Fruit fly (Drosophila melanogaster) whole organism, embryonic: Measurements from ENCODE around the gene Ptp36E.

Experiments
- ATbp ChIP-seq: fragments of 200-800 bp; sonication (Bioruptor generic); optimal IDR thresholded peaks from 2 replicates; lab custom pipeline; 2017; ENCODE audit warnings: missing biosample characterization, mild to moderate bottlenecking, missing genetic modification characterization, missing genetic modification reagents
- Atf6 ChIP-seq: fragments of 200-800 bp; sonication (Bioruptor generic); IDR thresholded peaks from 2 replicates; pipeline ENCODE4 v1.3.6; 2022; ENCODE audit warnings: missing biosample characterization, missing genetic modification characterization
- CG10147 ChIP-seq: fragments of 200-800 bp; sonication (Bioruptor generic); optimal IDR thresholded peaks from 2 replicates; lab custom pipeline; 2019; ENCODE audit warnings: missing biosample characterization, mild to moderate bottlenecking, missing genetic modification characterization, moderate library complexity
- CG10321 ChIP-seq: fragments of 200-800 bp; sonication (Bioruptor generic); IDR thresholded peaks from 2 replicates; pipeline ENCODE4 v1.3.6; 2022; ENCODE audit warnings: missing biosample characterization, missing genetic modification characterization
- CG10543 ChIP-seq: fragments of 200-800 bp; sonication (Bioruptor generic); optimal IDR thresholded peaks from 3 replicates; lab custom pipeline; 2017; ENCODE audit warnings: missing biosample characterization, mild to moderate bottlenecking, missing genetic modification characterization, moderate library complexity
- CG11398 ChIP-seq: fragments of 200-800 bp; sonication (Bioruptor generic); optimal IDR thresholded peaks from 2 replicates; lab custom pipeline; 2016; ENCODE audit warnings: missing biosample characterization, missing genetic modification characterization
- CG11456 ChIP-seq: fragments of 200-800 bp; sonication (Bioruptor generic); IDR thresholded peaks from 3 replicates; pipeline ENCODE4 v1.3.6; 2022; ENCODE audit warnings: missing biosample characterization, missing genetic modification characterization
- CG11695 ChIP-seq: fragments of 200-800 bp; sonication (Bioruptor generic); IDR thresholded peaks from 3 replicates; pipeline ENCODE4 v1.3.6; 2022; ENCODE audit warnings: missing biosample characterization, missing genetic modification characterization
- CG12104 ChIP-seq: fragments of 200-800 bp; sonication (Bioruptor generic); optimal IDR thresholded peaks from 3 replicates; lab custom pipeline; 2016; ENCODE audit warnings: missing biosample characterization, missing genetic modification characterization
- CG13894 ChIP-seq: fragments of 200-800 bp; sonication (Bioruptor generic); optimal IDR thresholded peaks from 3 replicates; lab custom pipeline; 2018; ENCODE audit warnings: missing biosample characterization, mild to moderate bottlenecking, missing genetic modification characterization, moderate library complexity
- CG15479 ChIP-seq: fragments of 200-800 bp; sonication (Bioruptor generic); optimal IDR thresholded peaks from 3 replicates; lab custom pipeline; 2019; ENCODE audit warnings: missing biosample characterization, mild to moderate bottlenecking, missing genetic modification characterization, moderate library complexity
- CG16779 ChIP-seq: fragments of 200-800 bp; sonication (Bioruptor generic); IDR thresholded peaks from 2 replicates; pipeline ENCODE4 v1.3.6; 2022; ENCODE audit warnings: missing biosample characterization, missing genetic modification characterization
- CG17612 ChIP-seq: fragments of 200-800 bp; sonication (Bioruptor generic); IDR thresholded peaks from 2 replicates; pipeline ENCODE4 v1.3.6; 2022; ENCODE audit warnings: missing biosample characterization, missing genetic modification characterization
- CG18599 ChIP-seq: fragments of 200-800 bp; sonication (Bioruptor generic); optimal IDR thresholded peaks from 3 replicates; lab custom pipeline; 2017; ENCODE audit warnings: missing biosample characterization, missing genetic modification characterization, mild to moderate bottlenecking, moderate library complexity, missing genetic modification reagents
- CG31388 ChIP-seq: fragments of 200-800 bp; sonication (Bioruptor generic); optimal IDR thresholded peaks from 2 replicates; lab custom pipeline; 2016; ENCODE audit warnings: missing biosample characterization, missing genetic modification characterization
- CG3838 ChIP-seq: fragments of 200-800 bp; sonication (Bioruptor generic); optimal IDR thresholded peaks from 3 replicates; lab custom pipeline; 2016; ENCODE audit warnings: missing biosample characterization, missing genetic modification characterization
- CG3995 ChIP-seq: fragments of 200-800 bp; sonication (Bioruptor generic); optimal IDR thresholded peaks from 3 replicates; lab custom pipeline; 2016; ENCODE audit warnings: missing biosample characterization, missing genetic modification characterization
- CG43689 ChIP-seq: fragments of 200-800 bp; sonication (Bioruptor generic); IDR thresholded peaks from 2 replicates; pipeline ENCODE4 v1.3.6; 2022; ENCODE audit warnings: missing biosample characterization, missing genetic modification characterization
- CG6791 ChIP-seq: fragments of 200-800 bp; sonication (Bioruptor generic); IDR thresholded peaks from 3 replicates; pipeline ENCODE4 v1.3.6; 2022; ENCODE audit warnings: missing biosample characterization, missing genetic modification characterization; ENCODE audit not compliant: partially characterized antibody
- CG8290 ChIP-seq, 3 experiments: fragments of 200-800 bp; sonication (Bioruptor generic); optimal IDR thresholded peaks; 2 replicates each; lab custom pipeline; 2016 to 2019; ENCODE audit warnings: missing biosample characterization in 3 of 3, missing genetic modification characterization in 3 of 3, mild to moderate bottlenecking in 2 of 3, moderate library complexity in 1 of 3
- CG8359 ChIP-seq: fragments of 200-800 bp; sonication (Bioruptor generic); optimal IDR thresholded peaks from 2 replicates; lab custom pipeline; 2017; ENCODE audit warnings: missing biosample characterization, mild to moderate bottlenecking, missing genetic modification characterization, borderline replicate concordance
- CG9817 ChIP-seq: fragments of 200-800 bp; sonication (Bioruptor generic); optimal IDR thresholded peaks from 2 replicates; lab custom pipeline; 2018; ENCODE audit warnings: missing biosample characterization, mild to moderate bottlenecking, missing genetic modification characterization, moderate library complexity
- D19A ChIP-seq: fragments of 200-800 bp; optimal IDR thresholded peaks from 3 replicates; lab custom pipeline; 2019; ENCODE audit warnings: missing biosample characterization, mild to moderate bottlenecking, missing genetic modification characterization, moderate library complexity
- Dbx ChIP-seq: fragments of 200-800 bp; sonication (Bioruptor generic); IDR thresholded peaks from 3 replicates; pipeline ENCODE4 v1.3.6; 2022; ENCODE audit warnings: missing biosample characterization, missing genetic modification characterization
- Deaf1 ChIP-seq: fragments of 200-800 bp; optimal IDR thresholded peaks from 3 replicates; lab custom pipeline; 2019; ENCODE audit warnings: missing biosample characterization, mild to moderate bottlenecking, missing genetic modification characterization, moderate library complexity
- Ets65A ChIP-seq: fragments of 200-800 bp; sonication (Bioruptor generic); peaks from one replicate; lab custom pipeline; 2016; ENCODE audit warnings: missing biosample characterization, missing genetic modification characterization
- H15 ChIP-seq: fragments of 200-800 bp; sonication (Bioruptor generic); IDR thresholded peaks from 3 replicates; pipeline ENCODE4 v1.3.6; 2022; ENCODE audit warnings: missing biosample characterization, missing genetic modification characterization
- HLHmδ ChIP-seq: fragments of 200-800 bp; sonication (Bioruptor generic); optimal IDR thresholded peaks from 2 replicates; lab custom pipeline; 2018; ENCODE audit warnings: missing biosample characterization, mild to moderate bottlenecking, missing genetic modification characterization, moderate library complexity
- Hr78 ChIP-seq, 2 experiments: fragments of 200-800 bp in 1 of 2; fragments of >200 bp in 1 of 2; sonication (Bioruptor generic) in 1 of 2; optimal IDR thresholded peaks; 2 replicates each; lab custom pipeline; 2017 to 2019; ENCODE audit warnings: missing biosample characterization in 2 of 2, missing genetic modification characterization in 2 of 2, mild to moderate bottlenecking in 1 of 2, moderate library complexity in 1 of 2
- Mad ChIP-seq: fragments of 200-800 bp; sonication (Bioruptor generic); optimal IDR thresholded peaks from 2 replicates; lab custom pipeline; 2016; ENCODE audit warnings: missing biosample characterization, missing genetic modification characterization
- NFAT ChIP-seq: fragments of 200-800 bp; sonication (Bioruptor generic); IDR thresholded peaks from 2 replicates; pipeline ENCODE4 v1.3.6; 2022; ENCODE audit warnings: missing biosample characterization, missing genetic modification characterization
- Neu2 ChIP-seq: fragments of 200-800 bp; sonication (Bioruptor generic); optimal IDR thresholded peaks from 3 replicates; lab custom pipeline; 2016; ENCODE audit warnings: missing biosample characterization, missing genetic modification characterization, borderline replicate concordance
- NfI ChIP-seq: fragments of 200-800 bp; sonication (Bioruptor generic); optimal IDR thresholded peaks from 3 replicates; lab custom pipeline; 2018; ENCODE audit warnings: missing biosample characterization, mild to moderate bottlenecking, missing genetic modification characterization, moderate library complexity
- Rfx ChIP-seq: fragments of 200-800 bp; sonication (Bioruptor generic); IDR thresholded peaks from 2 replicates; pipeline ENCODE4 v1.3.6; 2022; ENCODE audit warnings: missing biosample characterization, missing genetic modification characterization
- Side ChIP-seq: fragments of 200-800 bp; sonication (Bioruptor generic); optimal IDR thresholded peaks from 2 replicates; lab custom pipeline; 2016; ENCODE audit warnings: missing biosample characterization, missing genetic modification characterization
- Sox102F ChIP-seq: fragments of 200-800 bp; sonication (Bioruptor generic); optimal IDR thresholded peaks from 2 replicates; lab custom pipeline; 2018; ENCODE audit warnings: missing biosample characterization, mild to moderate bottlenecking, missing genetic modification characterization, moderate library complexity
- Xrp1 ChIP-seq: fragments of 200-800 bp; sonication (Bioruptor generic); IDR thresholded peaks from 2 replicates; pipeline ENCODE4 v1.3.6; 2022; ENCODE audit warnings: missing biosample characterization, missing genetic modification characterization
- chif ChIP-seq, 2 experiments: fragments of 200-800 bp; sonication (Bioruptor generic); optimal IDR thresholded peaks; 3 replicates each; lab custom pipeline; 2016; ENCODE audit warnings: missing biosample characterization in 2 of 2, missing genetic modification characterization in 2 of 2
- en ChIP-seq: fragments of 200-800 bp; sonication (Bioruptor generic); optimal IDR thresholded peaks from 2 replicates; lab custom pipeline; 2016; ENCODE audit warnings: missing biosample characterization, missing genetic modification characterization
- gcm ChIP-seq: fragments of 200-800 bp; sonication (Bioruptor generic); optimal IDR thresholded peaks from 2 replicates; lab custom pipeline; 2019; ENCODE audit warnings: missing biosample characterization, mild to moderate bottlenecking, missing genetic modification characterization, moderate library complexity
- kni ChIP-seq: fragments of 200-800 bp; sonication (Bioruptor generic); optimal IDR thresholded peaks from 3 replicates; lab custom pipeline; 2017; ENCODE audit warnings: mild to moderate bottlenecking, missing biosample characterization, missing genetic modification reagents, missing genetic modification characterization
- knrl ChIP-seq: fragments of 200-800 bp; sonication (Bioruptor generic); IDR thresholded peaks from 3 replicates; pipeline ENCODE4 v1.3.6; 2022; ENCODE audit warnings: missing biosample characterization, missing genetic modification characterization; ENCODE audit not compliant: partially characterized antibody
- nau ChIP-seq: fragments of 200-800 bp; sonication (Bioruptor generic); optimal IDR thresholded peaks from 3 replicates; lab custom pipeline; 2017; ENCODE audit warnings: missing biosample characterization, mild to moderate bottlenecking, missing genetic modification characterization, missing genetic modification reagents
- pan ChIP-seq, 4 experiments: fragments of >200 bp in 3 of 4; fragments of 200-800 bp in 1 of 4; sonication (Bioruptor generic) in 1 of 4; optimal IDR thresholded peaks in 3 of 4; IDR thresholded peaks in 1 of 4; 2 replicates each; pipeline versions ENCODE4 v1.3.6 to Lab custom; 2017 to 2022; ENCODE audit warnings: missing biosample characterization in 2 of 4, missing genetic modification characterization in 2 of 4, mixed read lengths in 1 of 4
- pnt ChIP-seq: fragments of 200-800 bp; sonication (Bioruptor generic); optimal IDR thresholded peaks from 3 replicates; lab custom pipeline; 2016; ENCODE audit warnings: missing biosample characterization, missing genetic modification characterization
- stwl ChIP-seq: fragments of 200-800 bp; sonication (Bioruptor generic); optimal IDR thresholded peaks from 3 replicates; lab custom pipeline; 2018; ENCODE audit warnings: missing biosample characterization, mild to moderate bottlenecking, missing genetic modification characterization, moderate library complexity
- ttk ChIP-seq: fragments of 200-800 bp; sonication (Bioruptor generic); IDR thresholded peaks from 2 replicates; pipeline ENCODE4 v2.1.2; 2022; ENCODE audit warnings: missing biosample characterization, missing genetic modification characterization
- zfh2 ChIP-seq: fragments of 200-800 bp; sonication (Bioruptor generic); optimal IDR thresholded peaks from 2 replicates; lab custom pipeline; 2016; ENCODE audit warnings: missing biosample characterization, missing genetic modification characterization

Gene Ptp36E

DNA sequence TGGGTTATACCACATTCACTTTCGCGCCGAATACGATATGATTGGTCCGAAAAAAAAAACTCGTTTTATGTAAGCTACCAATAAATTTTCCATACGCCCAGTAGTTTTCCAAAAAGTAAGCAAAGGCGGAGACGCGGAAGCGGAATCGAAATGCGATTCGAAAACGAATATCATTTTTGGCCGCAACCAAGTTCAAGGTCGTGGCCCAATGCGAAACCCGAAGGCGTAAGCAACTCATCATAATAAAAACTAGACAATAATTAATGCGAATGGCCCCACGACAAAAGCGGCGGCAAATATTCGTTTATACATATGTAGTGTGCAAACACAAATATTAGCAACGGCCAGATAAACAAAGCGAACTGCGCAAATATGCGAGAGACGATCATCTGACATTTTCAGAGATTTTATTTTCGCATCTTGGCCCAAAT is 48.4 kb downstream of the Ptp36E start (continued):
- TF ChIP-seq ttk (GFP tag; lab: Robert Waterston, UW): no peak
- no peak for TF ChIP-seq H15 (GFP tag; lab: Robert Waterston, UW)
- TF ChIP-seq CG8359 (GFP tag; lab: Kevin White, UChicago): no peak
- TF ChIP-seq CG11398 (GFP tag; lab: Kevin White, UChicago): no peak
- peak; percentile 39 for TF ChIP-seq CG10147
- TF ChIP-seq CG10321 (GFP tag; lab: Robert Waterston, UW): peak; percentile 44; the same call in 1 of the 2 replicates
- peak; percentile 32 for TF ChIP-seq zfh2 (GFP tag; lab: Kevin White, UChicago)
- no peak for TF ChIP-seq CG12104 (GFP tag; lab: Kevin White, UChicago)
- TF ChIP-seq ATbp (GFP tag; lab: Kevin White, UChicago): no peak
- no peak for TF ChIP-seq CG8290 (GFP tag; optimal IDR thresholded peaks at IDR 0.05; lab: Kevin White, UChicago)
- peak in 1 of 2 experiments; percentile 70 for TF ChIP-seq CG8290 (tag; optimal IDR thresholded peaks at IDR 0.05; lab: Kevin White, UChicago)
- no peak for TF ChIP-seq Deaf1 (tag; lab: Kevin White, UChicago)
- peak; percentile 13 for TF ChIP-seq Mad (GFP tag; lab: Kevin White, UChicago)
- no peak for TF ChIP-seq nau (GFP tag; lab: Kevin White, UChicago)
- TF ChIP-seq CG10543 (GFP tag; lab: Kevin White, UChicago): peak; percentile 81
- no peak for TF ChIP-seq en (GFP tag; lab: Kevin White, UChicago)
- no peak for TF ChIP-seq NfI (GFP tag; lab: Kevin White, UChicago)
- TF ChIP-seq pnt (GFP tag; lab: Kevin White, UChicago): no peak
- 0 out of 3 replicates have a peak, but pooled peaks have one; percentile 52 for TF ChIP-seq Dbx (GFP tag; lab: Robert Waterston, UW)
- TF ChIP-seq D19A (tag; lab: Kevin White, UChicago): no peak
- peak; percentile 25; the same call in 1 of the 2 replicates for TF ChIP-seq Xrp1 (GFP tag; lab: Robert Waterston, UW)
- 0 out of 2 replicates have a peak, but pooled peaks have one; percentile 26 for TF ChIP-seq CG16779 (GFP tag; lab: Robert Waterston, UW)
- no peak for TF ChIP-seq CG31388 (GFP tag; lab: Kevin White, UChicago)
- TF ChIP-seq CG9817 (tag; lab: Kevin White, UChicago): peak; percentile 28
- TF ChIP-seq CG15479 (GFP tag; lab: Kevin White, UChicago): no peak
- peak; percentile 71; the same call in 1 of the 2 replicates for TF ChIP-seq Atf6 (GFP tag; lab: Robert Waterston, UW)
- no peak for TF ChIP-seq Sox102F (GFP tag; lab: Kevin White, UChicago)
- no peak for TF ChIP-seq HLHmδ (GFP tag; lab: Kevin White, UChicago)
- TF ChIP-seq Neu2 (GFP tag; lab: Kevin White, UChicago): no peak
- TF ChIP-seq CG11456 (GFP tag; lab: Robert Waterston, UW): peak; percentile 46; the same call in 1 of the 3 replicates
- peak; percentile 80; the same call in 1 of the 2 replicates for TF ChIP-seq NFAT (GFP tag; lab: Robert Waterston, UW)
- peak; percentile 75 for TF ChIP-seq Rfx (GFP tag; lab: Robert Waterston, UW)
- TF ChIP-seq CG43689: no peak
- TF ChIP-seq knrl (GFP tag; lab: Robert Waterston, UW): no peak
- TF ChIP-seq CG3995: peak; percentile 18
- no peak for TF ChIP-seq pan (optimal IDR thresholded peaks at IDR 0.05; lab: Kevin White, UChicago)
- TF ChIP-seq pan (GFP tag; optimal IDR thresholded peaks at IDR 0.05 in 1 of 2, IDR thresholded peaks at IDR 0.05 in 1 of 2): peak in 1 of 2 experiments; percentile 16
- TF ChIP-seq chif (GFP tag; optimal IDR thresholded peaks at IDR 0.05; lab: Kevin White, UChicago): peak in 1 of 2 experiments; percentile 17
- TF ChIP-seq Side (GFP tag; lab: Kevin White, UChicago): peak; percentile 54
- no peak for TF ChIP-seq CG6791 (GFP tag; lab: Robert Waterston, UW)
- no peak for TF ChIP-seq gcm (GFP tag; lab: Kevin White, UChicago)
- no peak for TF ChIP-seq stwl
- no peak for TF ChIP-seq CG3838 (GFP tag; lab: Kevin White, UChicago)
- TF ChIP-seq CG11695 (GFP tag; lab: Robert Waterston, UW): 0 out of 3 replicates have a peak, but pooled peaks have one; percentile 49
- TF ChIP-seq CG17612: 0 out of 2 replicates have a peak, but pooled peaks have one; percentile 22
- TF ChIP-seq Hr78 (GFP tag; optimal IDR thresholded peaks at IDR 0.05; lab: Kevin White, UChicago): no peak
- no peak for TF ChIP-seq Ets65A (GFP tag; lab: Kevin White, UChicago)
- peak; percentile 75 for TF ChIP-seq CG18599 (GFP tag; lab: Kevin White, UChicago)
- TF ChIP-seq CG13894 (tag; lab: Kevin White, UChicago): peak; percentile 26
- TF ChIP-seq kni: no peak
